Worm (Caenorhabditis elegans): ENCODE data around the gene F48E8.8.

The F48E8.8 gene

DNA sequence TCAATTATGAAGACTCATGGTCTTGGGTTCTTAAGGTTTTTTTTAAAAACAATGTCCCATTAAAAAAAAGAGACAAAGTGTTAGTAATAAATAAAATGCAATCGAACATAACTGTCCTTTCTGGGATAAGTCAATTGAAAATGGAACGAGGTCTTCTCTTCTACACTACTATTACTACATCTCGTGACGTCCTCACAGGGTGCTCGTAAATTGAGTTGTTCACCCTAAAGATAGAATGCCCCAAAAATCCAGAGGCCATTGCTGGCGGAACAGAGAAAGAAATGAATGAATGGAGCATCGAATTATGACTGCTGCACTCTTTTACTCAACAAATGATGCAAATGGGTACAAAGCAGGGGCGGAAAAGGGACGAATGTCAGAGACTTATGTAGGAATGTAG is 47.2 kb downstream of the F48E8.8 start:
- TF ChIP-seq K02D7.2 (tag; optimal IDR thresholded peaks at IDR 0.05) = no peak
- peak; percentile 80 for TF ChIP-seq unc-42 (tag; optimal IDR thresholded peaks at IDR 0.05)
- TF ChIP-seq odd-2 (tag; optimal IDR thresholded peaks at IDR 0.05) = no peak
- no peak for TF ChIP-seq unc-55 (GFP tag; optimal IDR thresholded peaks at IDR 0.05)
- no peak for TF ChIP-seq pat-9 (tag; optimal IDR thresholded peaks at IDR 0.05)
- no peak for TF ChIP-seq zip-5 (tag; optimal IDR thresholded peaks at IDR 0.05)
- TF ChIP-seq ceh-6 (GFP tag; optimal IDR thresholded peaks at IDR 0.05) = no peak

Data from whole organism, late embryonic.